Fruit fly (Drosophila melanogaster) whole organism, embryonic: ENCODE measurements around the gene CG14958.

Experiments
- Atf3 ChIP-seq: fragments of 200-800 bp; sonication (Bioruptor generic); optimal IDR thresholded peaks from 3 replicates; lab custom pipeline; 2016; ENCODE audit warnings: missing biosample characterization, missing genetic modification characterization
- CG10565 ChIP-seq: fragments of 200-800 bp; sonication (Bioruptor generic); optimal IDR thresholded peaks from 3 replicates; lab custom pipeline; 2016; ENCODE audit warnings: missing biosample characterization, mild to moderate bottlenecking, missing genetic modification characterization
- CG10654 ChIP-seq: fragments of 200-800 bp; sonication (Bioruptor generic); optimal IDR thresholded peaks from 2 replicates; lab custom pipeline; 2016; ENCODE audit warnings: missing biosample characterization, missing genetic modification characterization
- CG12236 ChIP-seq: fragments of 200-800 bp; sonication (Bioruptor generic); optimal IDR thresholded peaks from 2 replicates; lab custom pipeline; 2016; ENCODE audit warnings: missing biosample characterization, missing genetic modification characterization
- CG12659 ChIP-seq: fragments of 200-800 bp; sonication (Bioruptor generic); optimal IDR thresholded peaks from 3 replicates; lab custom pipeline; 2017; ENCODE audit warnings: mild to moderate bottlenecking, missing biosample characterization, missing genetic modification reagents, missing genetic modification characterization
- CG12744 ChIP-seq: fragments of 200-800 bp; sonication (Bioruptor generic); optimal IDR thresholded peaks from 2 replicates; lab custom pipeline; 2016; ENCODE audit warnings: missing biosample characterization, missing genetic modification characterization
- CG12942 ChIP-seq: fragments of 200-800 bp; sonication (Bioruptor generic); optimal IDR thresholded peaks from 3 replicates; lab custom pipeline; 2016; ENCODE audit warnings: missing biosample characterization, missing genetic modification characterization
- CG14667 ChIP-seq: fragments of 200-800 bp; sonication (Bioruptor generic); IDR thresholded peaks from 2 replicates; pipeline ENCODE4 v1.3.6; 2022; ENCODE audit warnings: missing biosample characterization, missing genetic modification characterization
- CG14710 ChIP-seq: fragments of 200-800 bp; sonication (Bioruptor generic); optimal IDR thresholded peaks from 3 replicates; lab custom pipeline; 2019; ENCODE audit warnings: missing biosample characterization, mild to moderate bottlenecking, missing genetic modification characterization, moderate library complexity
- CG15011 ChIP-seq: fragments of 200-800 bp; sonication (Bioruptor generic); optimal IDR thresholded peaks from 3 replicates; lab custom pipeline; 2018; ENCODE audit warnings: missing biosample characterization, mild to moderate bottlenecking, missing genetic modification characterization
- CG15479 ChIP-seq: fragments of 200-800 bp; sonication (Bioruptor generic); optimal IDR thresholded peaks from 3 replicates; lab custom pipeline; 2019; ENCODE audit warnings: missing biosample characterization, mild to moderate bottlenecking, missing genetic modification characterization, moderate library complexity
- CG15601 ChIP-seq: fragments of 200-800 bp; sonication (Bioruptor generic); optimal IDR thresholded peaks from 3 replicates; lab custom pipeline; 2019; ENCODE audit warnings: missing biosample characterization, mild to moderate bottlenecking, missing genetic modification characterization, moderate library complexity
- CG17328 ChIP-seq: fragments of 200-800 bp; sonication (Bioruptor generic); IDR thresholded peaks from 2 replicates; pipeline ENCODE4 v1.3.6; 2022; ENCODE audit warnings: missing biosample characterization, missing genetic modification characterization
- CG17802 ChIP-seq: fragments of 200-800 bp; sonication (Bioruptor generic); optimal IDR thresholded peaks from 2 replicates; lab custom pipeline; 2018; ENCODE audit warnings: missing biosample characterization, mild to moderate bottlenecking, missing genetic modification characterization, moderate library complexity
- CG1792 ChIP-seq: fragments of 200-800 bp; sonication (Bioruptor generic); optimal IDR thresholded peaks from 2 replicates; lab custom pipeline; 2016; ENCODE audit warnings: missing biosample characterization, missing genetic modification characterization
- CG2889 ChIP-seq: fragments of 200-800 bp; sonication (Bioruptor generic); IDR thresholded peaks from 3 replicates; pipeline ENCODE4 v1.3.6; 2022; ENCODE audit warnings: missing biosample characterization, missing genetic modification characterization
- CG7357 ChIP-seq: fragments of 200-800 bp; sonication (Bioruptor generic); IDR thresholded peaks from 3 replicates; pipeline ENCODE4 v1.3.6; 2022; ENCODE audit warnings: missing biosample characterization, missing genetic modification characterization
- CG8944 ChIP-seq: fragments of 200-800 bp; sonication (Bioruptor generic); optimal IDR thresholded peaks from 3 replicates; lab custom pipeline; 2016; ENCODE audit warnings: missing biosample characterization, missing genetic modification characterization
- CkIIα-i1 ChIP-seq: fragments of 200-800 bp; sonication (Bioruptor generic); IDR thresholded peaks from 2 replicates; pipeline ENCODE4 v1.3.6; 2022; ENCODE audit warnings: missing biosample characterization, missing genetic modification characterization
- CrebB ChIP-seq: fragments of 200-800 bp; sonication (Bioruptor generic); optimal IDR thresholded peaks from 3 replicates; lab custom pipeline; 2018; ENCODE audit warnings: missing biosample characterization, mild to moderate bottlenecking, missing genetic modification characterization
- D ChIP-seq, 2 experiments: fragments of 200-800 bp in 1 of 2; fragments of >200 bp in 1 of 2; sonication (Bioruptor generic) in 1 of 2; optimal IDR thresholded peaks; 2 replicates in 1 of 2; 3 replicates in 1 of 2; lab custom pipeline; 2017; ENCODE audit warnings: mild to moderate bottlenecking in 1 of 2, missing biosample characterization in 1 of 2, missing genetic modification characterization in 1 of 2, missing genetic modification reagents in 1 of 2
- D19A ChIP-seq: fragments of 200-800 bp; optimal IDR thresholded peaks from 3 replicates; lab custom pipeline; 2019; ENCODE audit warnings: missing biosample characterization, mild to moderate bottlenecking, missing genetic modification characterization, moderate library complexity
- Dref ChIP-seq: fragments of 200-800 bp; sonication (Bioruptor generic); IDR thresholded peaks from 2 replicates; pipeline ENCODE4 v1.3.6; 2022; ENCODE audit warnings: missing biosample characterization, missing genetic modification characterization
- HLH4C ChIP-seq: fragments of 200-800 bp; sonication (Bioruptor generic); IDR thresholded peaks from 3 replicates; pipeline ENCODE4 v1.3.6; 2022; ENCODE audit warnings: missing biosample characterization, missing genetic modification characterization; ENCODE audit not compliant: partially characterized antibody
- Hr78 ChIP-seq, 2 experiments: fragments of 200-800 bp in 1 of 2; fragments of >200 bp in 1 of 2; sonication (Bioruptor generic) in 1 of 2; optimal IDR thresholded peaks; 2 replicates each; lab custom pipeline; 2017 to 2019; ENCODE audit warnings: missing biosample characterization in 2 of 2, missing genetic modification characterization in 2 of 2, mild to moderate bottlenecking in 1 of 2, moderate library complexity in 1 of 2
- Lim3 ChIP-seq: fragments of 200-800 bp; sonication (Bioruptor generic); IDR thresholded peaks from 2 replicates; pipeline ENCODE4 v1.3.6; 2022; ENCODE audit warnings: missing biosample characterization, missing genetic modification characterization
- Rfx ChIP-seq: fragments of 200-800 bp; sonication (Bioruptor generic); IDR thresholded peaks from 2 replicates; pipeline ENCODE4 v1.3.6; 2022; ENCODE audit warnings: missing biosample characterization, missing genetic modification characterization
- Stat92E ChIP-seq, 3 experiments: fragments of >200 bp in 2 of 3; fragments of 200-800 bp in 1 of 3; sonication (Bioruptor generic) in 1 of 3; optimal IDR thresholded peaks; 2 replicates each; lab custom pipeline; 2017 to 2019; ENCODE audit warnings: missing biosample characterization in 3 of 3, missing genetic modification characterization in 3 of 3, mild to moderate bottlenecking in 1 of 3, moderate library complexity in 1 of 3
- TFAM ChIP-seq: fragments of 200-800 bp; sonication (Bioruptor generic); optimal IDR thresholded peaks from 2 replicates; lab custom pipeline; 2017; ENCODE audit warnings: missing biosample characterization, missing genetic modification characterization, inconsistent platforms
- abd-A ChIP-seq: fragments of 200-800 bp; sonication (Bioruptor generic); optimal IDR thresholded peaks from 3 replicates; lab custom pipeline; 2019; ENCODE audit warnings: missing biosample characterization, mild to moderate bottlenecking, missing genetic modification characterization, moderate library complexity
- ap ChIP-seq: fragments of 200-800 bp; sonication (Bioruptor generic); IDR thresholded peaks from 2 replicates; pipeline ENCODE4 v1.3.6; 2022; ENCODE audit warnings: missing biosample characterization, missing genetic modification characterization
- ase ChIP-seq: fragments of 200-800 bp; sonication (Bioruptor generic); IDR thresholded peaks from 3 replicates; pipeline ENCODE4 v1.3.6; 2022; ENCODE audit warnings: missing biosample characterization, missing genetic modification characterization
- bsh ChIP-seq, 2 experiments: fragments of 200-800 bp; sonication (Bioruptor generic); optimal IDR thresholded peaks; 2 replicates each; lab custom pipeline; 2017 to 2018; ENCODE audit warnings: mild to moderate bottlenecking in 2 of 2, missing biosample characterization in 2 of 2, missing genetic modification characterization in 2 of 2, moderate library complexity in 1 of 2
- dysf ChIP-seq: fragments of 200-800 bp; sonication (Bioruptor generic); IDR thresholded peaks from 3 replicates; pipeline ENCODE4 v1.3.6; 2022; ENCODE audit warnings: missing biosample characterization, missing genetic modification characterization
- gce ChIP-seq: fragments of 200-800 bp; sonication (Bioruptor generic); IDR thresholded peaks from 3 replicates; pipeline ENCODE4 v1.3.6; 2022; ENCODE audit warnings: missing biosample characterization, missing genetic modification characterization
- grn ChIP-seq: fragments of 200-800 bp; sonication (Bioruptor generic); optimal IDR thresholded peaks from 3 replicates; lab custom pipeline; 2017; ENCODE audit warnings: missing biosample characterization, missing genetic modification characterization
- h ChIP-seq: fragments of >200 bp; optimal IDR thresholded peaks from 2 replicates; lab custom pipeline; 2017
- ken ChIP-seq: fragments of 200-800 bp; sonication (Bioruptor generic); IDR thresholded peaks from 3 replicates; pipeline ENCODE4 v1.3.6; 2022; ENCODE audit warnings: missing biosample characterization, missing genetic modification characterization
- mam ChIP-seq: fragments of 200-800 bp; sonication (Bioruptor generic); optimal IDR thresholded peaks from 3 replicates; lab custom pipeline; 2016; ENCODE audit warnings: missing biosample characterization, missing genetic modification characterization
- mirr ChIP-seq: fragments of 200-800 bp; sonication (Bioruptor generic); optimal IDR thresholded peaks from 3 replicates; lab custom pipeline; 2018; ENCODE audit warnings: missing biosample characterization, mild to moderate bottlenecking, missing genetic modification characterization
- pan ChIP-seq, 4 experiments: fragments of >200 bp in 3 of 4; fragments of 200-800 bp in 1 of 4; sonication (Bioruptor generic) in 1 of 4; optimal IDR thresholded peaks in 3 of 4; IDR thresholded peaks in 1 of 4; 2 replicates each; pipeline versions ENCODE4 v1.3.6 to Lab custom; 2017 to 2022; ENCODE audit warnings: missing biosample characterization in 2 of 4, missing genetic modification characterization in 2 of 4, mixed read lengths in 1 of 4
- sd ChIP-seq: fragments of 200-800 bp; sonication (Bioruptor generic); optimal IDR thresholded peaks from 3 replicates; lab custom pipeline; 2018; ENCODE audit warnings: missing biosample characterization, mild to moderate bottlenecking, missing genetic modification characterization, moderate library complexity
- yki ChIP-seq: fragments of >200 bp; optimal IDR thresholded peaks from 3 replicates; lab custom pipeline; 2018
- zfh2 ChIP-seq: fragments of 200-800 bp; sonication (Bioruptor generic); optimal IDR thresholded peaks from 2 replicates; lab custom pipeline; 2016; ENCODE audit warnings: missing biosample characterization, missing genetic modification characterization

The CG14958 gene

dm6 chr3L:3222643-3223389, 33.0 kb downstream of the CG14958 start, which contains the start of the genes RpL28 and eIF1 (continued):
- peak; percentile 89 for TF ChIP-seq CG17802 (tag; lab: Kevin White, UChicago)
- TF ChIP-seq CG7357 (GFP tag; lab: Robert Waterston, UW): peak; percentile 64
- TF ChIP-seq D (optimal IDR thresholded peaks at IDR 0.05; lab: Kevin White, UChicago): no peak
- TF ChIP-seq D (GFP tag; optimal IDR thresholded peaks at IDR 0.05; lab: Kevin White, UChicago): peak; percentile 90
- peak; percentile 81 for TF ChIP-seq CG8944
- TF ChIP-seq CG12744 (GFP tag; lab: Kevin White, UChicago): peak; percentile 81
- no peak for TF ChIP-seq abd-A (tag; lab: Kevin White, UChicago)
- peak; percentile 79 for TF ChIP-seq CG10565 (GFP tag; lab: Kevin White, UChicago)
- TF ChIP-seq CG12942: peak; percentile 85
- peak; percentile 97 for TF ChIP-seq CG12659
- TF ChIP-seq CG14710 (tag; lab: Kevin White, UChicago): peak; percentile 95
- no peak for TF ChIP-seq pan (optimal IDR thresholded peaks at IDR 0.05; lab: Kevin White, UChicago)
- TF ChIP-seq pan (GFP tag; optimal IDR thresholded peaks at IDR 0.05 in 1 of 2, IDR thresholded peaks at IDR 0.05 in 1 of 2): peak in 1 of 2 experiments; percentile 88
- peak; percentile 90 for TF ChIP-seq zfh2 (GFP tag; lab: Kevin White, UChicago)
- TF ChIP-seq mirr (GFP tag; lab: Kevin White, UChicago): peak; percentile 94
- TF ChIP-seq dysf: peak; percentile 84; the same call in 2 of the 3 replicates
- TF ChIP-seq h (lab: Kevin White, UChicago): no peak
- TF ChIP-seq Lim3 (GFP tag; lab: Robert Waterston, UW): no peak
- TF ChIP-seq HLH4C: peak; percentile 62
- peak; percentile 84 for TF ChIP-seq CG15601 (tag; lab: Kevin White, UChicago)
- TF ChIP-seq mam: peak; percentile 82
- TF ChIP-seq CG12236 (GFP tag; lab: Kevin White, UChicago): peak; percentile 85
- peak in 1 of 3 experiments; percentile 1 for TF ChIP-seq Stat92E (GFP tag; optimal IDR thresholded peaks at IDR 0.05; lab: Kevin White, UChicago)
- TF ChIP-seq grn: peak; percentile 83
- peak; percentile 48 for TF ChIP-seq CG14667 (GFP tag; lab: Robert Waterston, UW)
- peak in 1 of 2 experiments; percentile 43 for TF ChIP-seq Hr78 (GFP tag; optimal IDR thresholded peaks at IDR 0.05; lab: Kevin White, UChicago)
- TF ChIP-seq D19A (tag; lab: Kevin White, UChicago): peak; percentile 59
- TF ChIP-seq CG2889: peak; percentile 61; the same call in 2 of the 3 replicates
- peak; percentile 32 to 79 for TF ChIP-seq bsh (GFP tag; optimal IDR thresholded peaks at IDR 0.05; lab: Kevin White, UChicago)
- TF ChIP-seq TFAM (GFP tag; lab: Kevin White, UChicago): peak; percentile 83
- TF ChIP-seq ken (GFP tag; lab: Robert Waterston, UW): peak; percentile 89
- TF ChIP-seq Rfx: peak; percentile 94
- peak; percentile 86 for TF ChIP-seq gce
- peak; percentile 81 for TF ChIP-seq CG1792 (GFP tag; lab: Kevin White, UChicago)
- peak; percentile 93 for TF ChIP-seq CG15011
- TF ChIP-seq sd (tag; lab: Kevin White, UChicago): no peak
- TF ChIP-seq CG10654 (GFP tag; lab: Kevin White, UChicago): peak; percentile 93
- peak; percentile 33; the same call in 1 of the 2 replicates for TF ChIP-seq CkIIα-i1
- TF ChIP-seq CG17328: peak; percentile 91
- TF ChIP-seq yki: no peak
- peak; percentile 49 for TF ChIP-seq CG15479 (GFP tag; lab: Kevin White, UChicago)
- peak; percentile 90 for TF ChIP-seq Atf3 (GFP tag; lab: Kevin White, UChicago)
- peak; percentile 84 for TF ChIP-seq ap
- peak; percentile 87 for TF ChIP-seq ase
- peak; percentile 72 for TF ChIP-seq Dref (GFP tag; lab: Robert Waterston, UW)
- peak; percentile 90 for TF ChIP-seq CrebB (tag; lab: Kevin White, UChicago)
- TF ChIP-seq, all 482 proteins: peak for 443
